Worm (Caenorhabditis elegans): Measurements from ENCODE around the gene E02C12.12.

DNA sequence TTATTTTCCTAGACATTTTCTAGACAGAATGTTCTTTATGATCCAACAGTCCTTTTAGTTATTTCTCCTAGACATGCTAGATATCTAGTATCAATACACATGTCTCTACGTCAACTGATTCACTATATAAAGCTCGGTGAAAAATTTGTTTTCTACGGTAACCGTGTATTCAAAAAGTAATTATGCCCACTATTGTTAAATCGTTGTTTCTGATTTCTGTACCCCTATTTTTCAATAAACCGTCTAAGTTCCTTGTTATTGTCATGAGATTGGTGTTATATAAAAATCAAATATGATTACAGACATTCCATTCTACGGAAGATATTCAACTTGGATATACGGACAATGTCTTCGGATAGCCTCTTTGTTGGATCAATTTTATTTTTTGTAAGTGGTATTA lies 29.2 kb downstream of the E02C12.12 start, which contains the start of gene srx-46:
- no peak for TF ChIP-seq ceh-83 (GFP tag; optimal IDR thresholded peaks at IDR 0.05)
- no peak for TF ChIP-seq pha-4 (tag; optimal IDR thresholded peaks at IDR 0.05)
- no peak for TF ChIP-seq elt-3 (tag; optimal IDR thresholded peaks at IDR 0.05)
- TF ChIP-seq ces-1 (GFP tag; optimal IDR thresholded peaks at IDR 0.05): no peak
- no peak for TF ChIP-seq M03D4.4 (tag; optimal IDR thresholded peaks at IDR 0.05)

All from whole organism, mixed stage, embryonic.